Worm (Caenorhabditis elegans): ENCODE data around the gene C16H3.3.

DNA sequence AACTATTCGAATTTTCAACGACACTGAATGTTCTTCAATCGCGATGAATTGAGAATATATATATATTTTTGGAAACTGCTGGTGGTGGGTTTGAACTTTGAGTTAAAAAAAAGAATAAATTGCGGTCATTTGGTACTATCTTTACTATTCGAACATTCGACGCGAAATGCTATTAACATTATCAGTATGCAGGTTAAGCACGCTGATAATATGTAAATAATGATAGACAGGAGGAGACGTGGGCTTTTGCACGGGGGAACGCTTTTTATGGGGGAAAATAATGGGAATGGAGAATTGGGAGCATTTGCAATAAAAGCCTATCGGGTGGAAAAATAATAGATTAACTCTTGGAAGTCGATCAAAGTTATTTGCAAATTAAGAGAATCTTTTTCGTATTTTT lies 29.1 kb upstream of the C16H3.3 start:
- no peak for TF ChIP-seq nhr-237 (tag; optimal IDR thresholded peaks at IDR 0.05)
- no peak for TF ChIP-seq unc-120 (tag; optimal IDR thresholded peaks at IDR 0.05; ENCODE audit: poor library complexity, severe bottlenecking)
- no peak for TF ChIP-seq ces-1 (GFP tag; optimal IDR thresholded peaks at IDR 0.05)
- no peak for TF ChIP-seq mab-5 (tag; optimal IDR thresholded peaks at IDR 0.05)
- TF ChIP-seq unc-62 (GFP tag; optimal IDR thresholded peaks at IDR 0.05), result no peak
- TF ChIP-seq mep-1 (tag; optimal IDR thresholded peaks at IDR 0.05), result no peak
- no peak for TF ChIP-seq hlh-1 (tag; optimal IDR thresholded peaks at IDR 0.05)
- no peak for TF ChIP-seq ztf-11 (tag; optimal IDR thresholded peaks at IDR 0.05)
- no peak for TF ChIP-seq snpc-4 (tag; optimal IDR thresholded peaks at IDR 0.05)
- no peak for TF ChIP-seq unc-39 (tag; optimal IDR thresholded peaks at IDR 0.05)
- TF ChIP-seq nhr-76 (tag; optimal IDR thresholded peaks at IDR 0.05), result no peak
- no peak for TF ChIP-seq sptf-1 (tag; optimal IDR thresholded peaks at IDR 0.05)

Measured in whole organism, mixed stage, embryonic.